Worm (Caenorhabditis elegans): Measurements from ENCODE around the gene F43B10.1.

ce11 chrX:16675712-16676111, 13.1 kb upstream of the F43B10.1 start:
- no peak for TF ChIP-seq somi-1 (GFP tag; optimal IDR thresholded peaks at IDR 0.05)
- no peak for TF ChIP-seq athp-1 (tag; optimal IDR thresholded peaks at IDR 0.05)
- no peak for TF ChIP-seq ekl-4 (GFP tag; IDR thresholded peaks at IDR 0.05)
- TF ChIP-seq snpc-4 (GFP tag; optimal IDR thresholded peaks at IDR 0.05), result no peak
- TF ChIP-seq snpc-4 (tag; optimal IDR thresholded peaks at IDR 0.05), result no peak
- no peak for TF ChIP-seq dox-1 (GFP tag; IDR thresholded peaks at IDR 0.05)
- no peak for TF ChIP-seq hlh-12 (tag; optimal IDR thresholded peaks at IDR 0.05)
- no peak for TF ChIP-seq nhr-120 (GFP tag; IDR thresholded peaks at IDR 0.05)
- TF ChIP-seq ceh-40 (GFP tag; IDR thresholded peaks at IDR 0.05), result no peak
- TF ChIP-seq egl-44 (GFP tag; IDR thresholded peaks at IDR 0.05), result no peak
- TF ChIP-seq lin-35 (GFP tag; optimal IDR thresholded peaks at IDR 0.05), result no peak
- TF ChIP-seq dpl-1 (GFP tag; optimal IDR thresholded peaks at IDR 0.05), result no peak
- no peak for TF ChIP-seq let-526 (GFP tag; IDR thresholded peaks at IDR 0.05)

Measured in whole organism, young adult.